Fruit fly (Drosophila melanogaster) S2 (cell line): ENCODE data around the gene CG12883.

ENCODE experiments used
- CG8478 ChIP-seq: fragments of >200 bp; optimal IDR thresholded peaks from 2 replicates; lab custom pipeline; 2018
- CTCF ChIP-seq, 2 experiments: fragments of >200 bp; optimal IDR thresholded peaks; 2 replicates each; lab custom pipeline; 2018

DNA sequence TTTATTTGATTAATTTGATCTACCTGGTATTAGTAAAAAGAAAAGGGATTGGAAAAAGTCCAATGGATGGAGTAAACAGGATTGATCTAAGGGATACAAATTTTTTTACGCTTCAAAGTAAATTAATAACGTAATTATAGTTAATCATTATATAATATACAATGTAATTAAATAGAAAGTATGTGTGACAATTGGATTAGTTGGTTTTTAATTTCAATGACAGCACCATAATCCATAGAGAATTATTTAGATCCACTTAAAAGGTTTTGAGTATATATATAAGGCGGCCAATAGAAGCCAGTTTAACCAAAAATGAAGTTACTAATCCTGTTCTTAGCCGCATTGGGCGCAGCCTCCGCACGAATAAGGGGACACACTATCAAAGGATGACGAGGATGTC lies 15.5 kb downstream of the CG12883 start, which contains the start of gene Acp98AB:
- TF ChIP-seq CTCF (optimal IDR thresholded peaks at IDR 0.05; lab: Kevin White, UChicago) (no peak), CG8478 (lab: Kevin White, UChicago) (no peak)
